Fruit fly (Drosophila melanogaster) whole organism, adult: ENCODE data around the gene Smyd5.
A peak's percentile ranks its signal among the peaks of the same experiment; 100 is the strongest.

Source experiments
- CG11617 ChIP-seq: fragments of 200-800 bp; sonication (Bioruptor generic); optimal IDR thresholded peaks from 2 replicates; lab custom pipeline; 2017; ENCODE audit warnings: mild to moderate bottlenecking, missing biosample characterization, missing genetic modification reagents, missing genetic modification characterization
- CG12768 ChIP-seq: fragments of 200-800 bp; sonication (Bioruptor generic); optimal IDR thresholded peaks from 2 replicates; lab custom pipeline; 2017; ENCODE audit warnings: missing biosample characterization, missing genetic modification characterization, mild to moderate bottlenecking, moderate library complexity, missing genetic modification reagents
- CG14711 ChIP-seq: fragments of 200-800 bp; sonication (Bioruptor generic); optimal IDR thresholded peaks from 2 replicates; lab custom pipeline; 2018; ENCODE audit warnings: missing biosample characterization, mild to moderate bottlenecking, missing genetic modification characterization, moderate library complexity
- CG1620 ChIP-seq: fragments of 200-800 bp; sonication (Bioruptor generic); optimal IDR thresholded peaks from 2 replicates; lab custom pipeline; 2016; ENCODE audit warnings: missing biosample characterization, missing genetic modification characterization
- CG33017 ChIP-seq: fragments of 200-800 bp; sonication (Bioruptor generic); optimal IDR thresholded peaks from 2 replicates; lab custom pipeline; 2018; ENCODE audit warnings: missing biosample characterization, mild to moderate bottlenecking, missing genetic modification characterization, moderate library complexity
- CG5204 ChIP-seq: fragments of 200-800 bp; sonication (Bioruptor generic); optimal IDR thresholded peaks from 2 replicates; lab custom pipeline; 2016; ENCODE audit warnings: missing biosample characterization, missing genetic modification characterization
- CG7045 ChIP-seq: fragments of 200-800 bp; sonication (Bioruptor generic); optimal IDR thresholded peaks from 2 replicates; lab custom pipeline; 2017; ENCODE audit warnings: missing biosample characterization, mild to moderate bottlenecking, missing genetic modification characterization
- CG7101 ChIP-seq: fragments of 200-800 bp; sonication (Bioruptor generic); optimal IDR thresholded peaks from 2 replicates; lab custom pipeline; 2018; ENCODE audit warnings: missing biosample characterization, mild to moderate bottlenecking, missing genetic modification characterization, moderate library complexity
- Clk ChIP-seq: fragments of 200-800 bp; sonication (Bioruptor generic); optimal IDR thresholded peaks from 2 replicates; lab custom pipeline; 2017; ENCODE audit warnings: missing biosample characterization, missing genetic modification characterization
- Crg-1 ChIP-seq: fragments of 200-800 bp; sonication (Bioruptor generic); optimal IDR thresholded peaks from 2 replicates; lab custom pipeline; 2016; ENCODE audit warnings: missing biosample characterization, missing genetic modification characterization
- Hr96 ChIP-seq: fragments of 200-800 bp; sonication (Bioruptor generic); optimal IDR thresholded peaks from 2 replicates; lab custom pipeline; 2016; ENCODE audit warnings: missing biosample characterization, missing genetic modification characterization
- Mnt ChIP-seq: fragments of 200-800 bp; sonication (Bioruptor generic); optimal IDR thresholded peaks from 2 replicates; lab custom pipeline; 2016; ENCODE audit warnings: missing biosample characterization, mild to moderate bottlenecking, missing genetic modification characterization
- bab1 ChIP-seq: fragments of 200-800 bp; sonication (Bioruptor generic); optimal IDR thresholded peaks from 3 replicates; lab custom pipeline; 2019; ENCODE audit warnings: missing biosample characterization, mild to moderate bottlenecking, missing genetic modification characterization, moderate library complexity
- cic ChIP-seq: fragments of 200-800 bp; sonication (Bioruptor generic); optimal IDR thresholded peaks from 2 replicates; lab custom pipeline; 2017; ENCODE audit warnings: missing biosample characterization, mild to moderate bottlenecking, missing genetic modification characterization, moderate library complexity
- cnc ChIP-seq, 2 experiments: fragments of >200 bp; optimal IDR thresholded peaks; 2 replicates each; lab custom pipeline; 2017
- kay ChIP-seq: fragments of 200-800 bp; sonication (Bioruptor generic); peaks from one replicate; lab custom pipeline; 2016; ENCODE audit warnings: missing biosample characterization, missing genetic modification characterization, borderline replicate concordance
- ovo ChIP-seq: fragments of 200-800 bp; sonication (Bioruptor generic); optimal IDR thresholded peaks from 2 replicates; lab custom pipeline; 2016; ENCODE audit warnings: missing biosample characterization, missing genetic modification characterization
- pad ChIP-seq: fragments of 200-800 bp; sonication (Bioruptor generic); optimal IDR thresholded peaks from 3 replicates; lab custom pipeline; 2017; ENCODE audit warnings: missing biosample characterization, missing genetic modification characterization, mild to moderate bottlenecking, moderate library complexity, missing genetic modification reagents
- tj ChIP-seq: fragments of 200-800 bp; sonication (Bioruptor generic); optimal IDR thresholded peaks from 3 replicates; lab custom pipeline; 2017; ENCODE audit warnings: missing biosample characterization, mild to moderate bottlenecking, missing genetic modification characterization, moderate library complexity
- toe ChIP-seq: fragments of 200-800 bp; sonication (Bioruptor generic); optimal IDR thresholded peaks from 2 replicates; lab custom pipeline; 2016; ENCODE audit warnings: missing biosample characterization, missing genetic modification characterization

Gene Smyd5

dm6 chr3R:21192267-21192666, 26.3 kb downstream of the Smyd5 start:
- no peak for TF ChIP-seq ovo
- TF ChIP-seq CG5204 (GFP tag; lab: Kevin White, UChicago) = no peak
- no peak for TF ChIP-seq Clk
- no peak for TF ChIP-seq tj (GFP tag; lab: Kevin White, UChicago)
- TF ChIP-seq Hr96 (GFP tag; lab: Kevin White, UChicago) = no peak
- TF ChIP-seq CG33017 = no peak
- TF ChIP-seq toe (GFP tag; lab: Kevin White, UChicago) = no peak
- no peak for TF ChIP-seq cic (GFP tag; lab: Kevin White, UChicago)

- TF ChIP-seq tj (GFP tag; lab: Kevin White, UChicago) (peak; percentile 83), CG12768 (GFP tag; lab: Kevin White, UChicago) (no peak), pad (GFP tag; lab: Kevin White, UChicago) (peak; percentile 77), CG14711 (tag; lab: Kevin White, UChicago) (no peak), cnc (optimal IDR thresholded peaks at IDR 0.05; lab: Kevin White, UChicago) (no peak), Hr96 (GFP tag; lab: Kevin White, UChicago) (no peak), kay (GFP tag; lab: Kevin White, UChicago) (peak; percentile 77), cic (GFP tag; lab: Kevin White, UChicago) (peak; percentile 46)
Observed at dm6 chr3R:21190797-21191401, 27.7 kb downstream of the Smyd5 start.

dm6 chr3R:21189520-21190180, 28.9 kb downstream of the Smyd5 start:
- TF ChIP-seq CG14711 (tag; lab: Kevin White, UChicago) (no peak), kay (GFP tag; lab: Kevin White, UChicago) (peak; percentile 33)

dm6 chr3R:21188540-21189276, 29.9 kb downstream of the Smyd5 start:
- TF ChIP-seq CG7101 (peak; percentile 58), Mnt (GFP tag; lab: Kevin White, UChicago) (peak; percentile 98), CG1620 (GFP tag; lab: Kevin White, UChicago) (peak; percentile 42), bab1 (GFP tag; lab: Kevin White, UChicago) (peak; percentile 64), CG33017 (peak; percentile 68), ovo (peak; percentile 82), CG12768 (GFP tag; lab: Kevin White, UChicago) (peak; percentile 85), kay (GFP tag; lab: Kevin White, UChicago) (peak; percentile 92), cic (GFP tag; lab: Kevin White, UChicago) (peak; percentile 94), CG5204 (GFP tag; lab: Kevin White, UChicago) (no peak), Clk (no peak), pad (GFP tag; lab: Kevin White, UChicago) (peak; percentile 72), toe (GFP tag; lab: Kevin White, UChicago) (no peak), Hr96 (GFP tag; lab: Kevin White, UChicago) (peak; percentile 24), CG7045 (GFP tag; lab: Kevin White, UChicago) (peak; percentile 22), Crg-1 (no peak), cnc (optimal IDR thresholded peaks at IDR 0.05; lab: Kevin White, UChicago) (no peak), CG14711 (tag; lab: Kevin White, UChicago) (peak; percentile 31), tj (GFP tag; lab: Kevin White, UChicago) (peak; percentile 91), CG11617 (GFP tag; lab: Kevin White, UChicago) (peak; percentile 52)

- TF ChIP-seq CG12768 (GFP tag; lab: Kevin White, UChicago) (no peak), Hr96 (GFP tag; lab: Kevin White, UChicago) (no peak), toe (GFP tag; lab: Kevin White, UChicago) (no peak), CG33017 (no peak), Clk (no peak), pad (GFP tag; lab: Kevin White, UChicago) (no peak), cic (GFP tag; lab: Kevin White, UChicago) (no peak)
Observed at dm6 chr3R:21187394-21188392, 30.9 kb downstream of the Smyd5 start.
